Fruit fly (Drosophila melanogaster) whole organism, embryonic: ENCODE results near the gene CG33111.

Source experiments
- Atf3 ChIP-seq: fragments of 200-800 bp; sonication (Bioruptor generic); optimal IDR thresholded peaks from 3 replicates; lab custom pipeline; 2016; ENCODE audit warnings: missing biosample characterization, missing genetic modification characterization
- Atf6 ChIP-seq: fragments of 200-800 bp; sonication (Bioruptor generic); IDR thresholded peaks from 2 replicates; pipeline ENCODE4 v1.3.6; 2022; ENCODE audit warnings: missing biosample characterization, missing genetic modification characterization
- B-H1 ChIP-seq: fragments of 200-800 bp; sonication (Bioruptor generic); IDR thresholded peaks from 3 replicates; pipeline ENCODE4 v1.3.6; 2022; ENCODE audit warnings: missing biosample characterization, missing genetic modification characterization
- CG10209 ChIP-seq: fragments of 200-800 bp; sonication (Bioruptor generic); optimal IDR thresholded peaks from 3 replicates; lab custom pipeline; 2017; ENCODE audit warnings: missing biosample characterization, mild to moderate bottlenecking, missing genetic modification characterization, missing genetic modification reagents
- CG1024 ChIP-seq: fragments of 200-800 bp; sonication (Bioruptor generic); IDR thresholded peaks from 2 replicates; pipeline ENCODE4 v1.3.6; 2022; ENCODE audit warnings: missing biosample characterization, missing genetic modification characterization
- CG10431 ChIP-seq: fragments of 200-800 bp; sonication (Bioruptor generic); optimal IDR thresholded peaks from 3 replicates; lab custom pipeline; 2018; ENCODE audit warnings: missing biosample characterization, mild to moderate bottlenecking, missing genetic modification characterization
- CG10979 ChIP-seq: fragments of 200-800 bp; sonication (Bioruptor generic); optimal IDR thresholded peaks from 2 replicates; lab custom pipeline; 2018; ENCODE audit warnings: missing biosample characterization, mild to moderate bottlenecking, missing genetic modification characterization, moderate library complexity
- CG11247 ChIP-seq: fragments of 200-800 bp; sonication (Bioruptor generic); IDR thresholded peaks from 2 replicates; pipeline ENCODE4 v1.3.6; 2022; ENCODE audit warnings: missing biosample characterization, missing genetic modification characterization
- CG11696 ChIP-seq: fragments of 200-800 bp; sonication (Bioruptor generic); IDR thresholded peaks from 2 replicates; pipeline ENCODE4 v1.3.6; 2022; ENCODE audit warnings: missing biosample characterization, missing genetic modification characterization
- CG12236 ChIP-seq: fragments of 200-800 bp; sonication (Bioruptor generic); optimal IDR thresholded peaks from 2 replicates; lab custom pipeline; 2016; ENCODE audit warnings: missing biosample characterization, missing genetic modification characterization
- CG13624 ChIP-seq: fragments of 200-800 bp; sonication (Bioruptor generic); optimal IDR thresholded peaks from 2 replicates; lab custom pipeline; 2016; ENCODE audit warnings: missing biosample characterization, missing genetic modification characterization
- CG16815 ChIP-seq: fragments of 200-800 bp; sonication (Bioruptor generic); optimal IDR thresholded peaks from 3 replicates; lab custom pipeline; 2017; ENCODE audit warnings: missing biosample characterization, mild to moderate bottlenecking, missing genetic modification characterization
- CG17186 ChIP-seq: fragments of 200-800 bp; sonication (Bioruptor generic); optimal IDR thresholded peaks from 3 replicates; lab custom pipeline; 2017; ENCODE audit warnings: missing biosample characterization, missing genetic modification reagents, missing genetic modification characterization
- CG2889 ChIP-seq: fragments of 200-800 bp; sonication (Bioruptor generic); IDR thresholded peaks from 3 replicates; pipeline ENCODE4 v1.3.6; 2022; ENCODE audit warnings: missing biosample characterization, missing genetic modification characterization
- CG31365 ChIP-seq: fragments of 200-800 bp; sonication (Bioruptor generic); optimal IDR thresholded peaks from 2 replicates; lab custom pipeline; 2018; ENCODE audit warnings: missing biosample characterization, mild to moderate bottlenecking, missing genetic modification characterization
- CG31441 ChIP-seq: fragments of 200-800 bp; sonication (Bioruptor generic); IDR thresholded peaks from 2 replicates; pipeline ENCODE4 v1.3.6; 2022; ENCODE audit warnings: missing biosample characterization, missing genetic modification characterization
- CG4282 ChIP-seq: fragments of 200-800 bp; sonication (Bioruptor generic); optimal IDR thresholded peaks from 2 replicates; lab custom pipeline; 2016; ENCODE audit warnings: missing biosample characterization, missing genetic modification characterization
- CG4404 ChIP-seq: fragments of 200-800 bp; sonication (Bioruptor generic); IDR thresholded peaks from 2 replicates; pipeline ENCODE4 v1.3.6; 2022; ENCODE audit warnings: missing biosample characterization, missing genetic modification characterization
- CG7786 ChIP-seq: fragments of 200-800 bp; sonication (Bioruptor generic); optimal IDR thresholded peaks from 2 replicates; lab custom pipeline; 2016; ENCODE audit warnings: missing biosample characterization, missing genetic modification characterization
- CG8281 ChIP-seq: fragments of 200-800 bp; sonication (Bioruptor generic); optimal IDR thresholded peaks from 2 replicates; lab custom pipeline; 2018; ENCODE audit warnings: missing biosample characterization, mild to moderate bottlenecking, missing genetic modification characterization, moderate library complexity
- CG8944 ChIP-seq: fragments of 200-800 bp; sonication (Bioruptor generic); optimal IDR thresholded peaks from 3 replicates; lab custom pipeline; 2016; ENCODE audit warnings: missing biosample characterization, missing genetic modification characterization
- Chrac-16 ChIP-seq: fragments of 200-800 bp; sonication (Bioruptor generic); optimal IDR thresholded peaks from 3 replicates; lab custom pipeline; 2016; ENCODE audit warnings: missing biosample characterization, missing genetic modification characterization
- Dad ChIP-seq: fragments of 200-800 bp; sonication (Bioruptor generic); optimal IDR thresholded peaks from 3 replicates; lab custom pipeline; 2016; ENCODE audit warnings: missing biosample characterization, missing genetic modification characterization
- Dek ChIP-seq: fragments of 200-800 bp; sonication (Bioruptor generic); optimal IDR thresholded peaks from 3 replicates; lab custom pipeline; 2019; ENCODE audit warnings: missing biosample characterization, mild to moderate bottlenecking, missing genetic modification characterization, moderate library complexity
- Doc3 ChIP-seq: fragments of 200-800 bp; sonication (Bioruptor generic); IDR thresholded peaks from 3 replicates; pipeline ENCODE4 v1.3.6; 2022; ENCODE audit warnings: missing biosample characterization, missing genetic modification characterization; ENCODE audit not compliant: partially characterized antibody
- Jarid2 ChIP-seq: fragments of 200-800 bp; sonication (Bioruptor generic); optimal IDR thresholded peaks from 3 replicates; lab custom pipeline; 2017; ENCODE audit warnings: mild to moderate bottlenecking, missing biosample characterization, missing genetic modification reagents, missing genetic modification characterization
- Mrtf ChIP-seq: fragments of 200-800 bp; sonication (Bioruptor generic); IDR thresholded peaks from 3 replicates; pipeline ENCODE4 v1.3.6; 2022; ENCODE audit warnings: missing biosample characterization, missing genetic modification characterization
- Optix ChIP-seq: fragments of 200-800 bp; sonication (Bioruptor generic); IDR thresholded peaks from 3 replicates; pipeline ENCODE4 v1.3.6; 2022; ENCODE audit warnings: missing biosample characterization, missing genetic modification characterization
- Ravus ChIP-seq: fragments of 200-800 bp; sonication (Bioruptor generic); IDR thresholded peaks from 2 replicates; pipeline ENCODE4 v1.3.6; 2022; ENCODE audit warnings: missing biosample characterization, missing genetic modification characterization
- Ssrp ChIP-seq: fragments of 200-800 bp; sonication (Bioruptor generic); optimal IDR thresholded peaks from 2 replicates; lab custom pipeline; 2018; ENCODE audit warnings: missing biosample characterization, mild to moderate bottlenecking, missing genetic modification characterization, moderate library complexity
- Stat92E ChIP-seq, 3 experiments: fragments of >200 bp in 2 of 3; fragments of 200-800 bp in 1 of 3; sonication (Bioruptor generic) in 1 of 3; optimal IDR thresholded peaks; 2 replicates each; lab custom pipeline; 2017 to 2019; ENCODE audit warnings: missing biosample characterization in 3 of 3, missing genetic modification characterization in 3 of 3, mild to moderate bottlenecking in 1 of 3, moderate library complexity in 1 of 3
- ap ChIP-seq: fragments of 200-800 bp; sonication (Bioruptor generic); IDR thresholded peaks from 2 replicates; pipeline ENCODE4 v1.3.6; 2022; ENCODE audit warnings: missing biosample characterization, missing genetic modification characterization
- bcd ChIP-seq: fragments of 200-800 bp; sonication (Bioruptor generic); optimal IDR thresholded peaks from 2 replicates; lab custom pipeline; 2017; ENCODE audit warnings: missing biosample characterization, mild to moderate bottlenecking, missing genetic modification characterization
- bsh ChIP-seq, 2 experiments: fragments of 200-800 bp; sonication (Bioruptor generic); optimal IDR thresholded peaks; 2 replicates each; lab custom pipeline; 2017 to 2018; ENCODE audit warnings: mild to moderate bottlenecking in 2 of 2, missing biosample characterization in 2 of 2, missing genetic modification characterization in 2 of 2, moderate library complexity in 1 of 2
- corto ChIP-seq: fragments of 200-800 bp; sonication (Bioruptor generic); optimal IDR thresholded peaks from 2 replicates; lab custom pipeline; 2016; ENCODE audit warnings: missing biosample characterization, mild to moderate bottlenecking, missing genetic modification characterization, moderate library complexity
- dan ChIP-seq: fragments of 200-800 bp; sonication (Bioruptor generic); IDR thresholded peaks from 2 replicates; pipeline ENCODE4 v1.3.6; 2022; ENCODE audit warnings: missing biosample characterization, missing genetic modification characterization
- gsb ChIP-seq: fragments of 200-800 bp; sonication (Bioruptor generic); IDR thresholded peaks from 2 replicates; pipeline ENCODE4 v1.3.6; 2022; ENCODE audit warnings: missing biosample characterization, missing genetic modification characterization
- gsb-n ChIP-seq: fragments of 200-800 bp; sonication (Bioruptor generic); optimal IDR thresholded peaks from 3 replicates; lab custom pipeline; 2018; ENCODE audit warnings: missing biosample characterization, mild to moderate bottlenecking, missing genetic modification characterization
- hb ChIP-seq: fragments of 200-800 bp; sonication (Bioruptor generic); IDR thresholded peaks from 3 replicates; pipeline ENCODE4 v1.3.6; 2022; ENCODE audit warnings: missing biosample characterization, missing genetic modification characterization; ENCODE audit not compliant: partially characterized antibody
- her ChIP-seq: fragments of 200-800 bp; sonication (Bioruptor generic); optimal IDR thresholded peaks from 2 replicates; lab custom pipeline; 2016; ENCODE audit warnings: missing biosample characterization, missing genetic modification characterization
- inv ChIP-seq: fragments of 200-800 bp; sonication (Bioruptor generic); IDR thresholded peaks from 2 replicates; pipeline ENCODE4 v1.3.6; 2022; ENCODE audit warnings: missing biosample characterization, missing genetic modification characterization; ENCODE audit not compliant: partially characterized antibody
- lmd ChIP-seq: fragments of 200-800 bp; sonication (Bioruptor generic); IDR thresholded peaks from 2 replicates; pipeline ENCODE4 v1.3.6; 2022; ENCODE audit warnings: missing biosample characterization, missing genetic modification characterization
- nerfin-1 ChIP-seq: fragments of 200-800 bp; sonication (Bioruptor generic); optimal IDR thresholded peaks from 3 replicates; lab custom pipeline; 2019; ENCODE audit warnings: missing biosample characterization, mild to moderate bottlenecking, missing genetic modification characterization, moderate library complexity
- pan ChIP-seq, 4 experiments: fragments of >200 bp in 3 of 4; fragments of 200-800 bp in 1 of 4; sonication (Bioruptor generic) in 1 of 4; optimal IDR thresholded peaks in 3 of 4; IDR thresholded peaks in 1 of 4; 2 replicates each; pipeline versions ENCODE4 v1.3.6 to Lab custom; 2017 to 2022; ENCODE audit warnings: missing biosample characterization in 2 of 4, missing genetic modification characterization in 2 of 4, mixed read lengths in 1 of 4
- pzg ChIP-seq: fragments of 200-800 bp; sonication (Bioruptor generic); optimal IDR thresholded peaks from 3 replicates; lab custom pipeline; 2018; ENCODE audit warnings: missing biosample characterization, mild to moderate bottlenecking, missing genetic modification characterization, moderate library complexity
- salm ChIP-seq: fragments of 200-800 bp; sonication (Bioruptor generic); optimal IDR thresholded peaks from 2 replicates; lab custom pipeline; 2018; ENCODE audit warnings: missing biosample characterization, mild to moderate bottlenecking, missing genetic modification characterization
- stc ChIP-seq: fragments of 200-800 bp; sonication (Bioruptor generic); IDR thresholded peaks from 2 replicates; pipeline ENCODE4 v1.3.6; 2022; ENCODE audit warnings: missing biosample characterization, missing genetic modification characterization
- tio ChIP-seq: fragments of 200-800 bp; sonication (Bioruptor generic); optimal IDR thresholded peaks from 2 replicates; lab custom pipeline; 2017; ENCODE audit warnings: missing biosample characterization, missing genetic modification characterization, inconsistent platforms
- tx ChIP-seq: fragments of 200-800 bp; sonication (Bioruptor generic); optimal IDR thresholded peaks from 2 replicates; lab custom pipeline; 2016; ENCODE audit warnings: missing biosample characterization, missing genetic modification characterization
- unc-4 ChIP-seq: fragments of 200-800 bp; sonication (Bioruptor generic); IDR thresholded peaks from 2 replicates; pipeline ENCODE4 v1.3.6; 2022; ENCODE audit warnings: missing biosample characterization, missing genetic modification characterization; ENCODE audit not compliant: partially characterized antibody
- z ChIP-seq: fragments of 200-800 bp; sonication (Bioruptor generic); IDR thresholded peaks from 3 replicates; pipeline ENCODE4 v1.3.6; 2022; ENCODE audit warnings: missing biosample characterization, missing genetic modification characterization

Gene CG33111

DNA sequence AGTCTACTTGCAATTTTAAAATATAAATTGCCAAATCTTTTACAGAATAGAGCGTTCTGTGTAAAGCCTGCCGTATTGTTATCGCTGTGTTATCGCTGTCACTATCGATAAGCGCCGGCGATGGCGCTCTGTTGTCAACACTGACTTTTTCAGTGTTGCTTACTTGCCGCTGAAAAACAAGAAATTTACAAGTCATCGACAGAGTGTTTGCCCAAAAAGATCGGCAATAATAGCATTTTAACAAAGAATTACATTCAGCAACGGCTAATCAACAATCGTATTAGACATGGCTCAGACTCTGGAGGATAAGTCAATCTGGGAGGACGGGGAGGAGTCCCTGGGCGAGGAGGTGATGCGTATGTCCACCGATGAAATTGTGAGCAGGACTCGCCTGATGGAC, 66.3 kb downstream of the CG33111 start, which contains the start of the genes RanBP3 and Rpt5 (continued):
- TF ChIP-seq unc-4 (peak; percentile 82), Ravus (no peak), nerfin-1 (tag; lab: Kevin White, UChicago) (peak; percentile 9), pan (optimal IDR thresholded peaks at IDR 0.05; lab: Kevin White, UChicago) (no peak), pan (GFP tag; optimal IDR thresholded peaks at IDR 0.05 in 1 of 2, IDR thresholded peaks at IDR 0.05 in 1 of 2) (no peak), CG4404 (GFP tag; lab: Robert Waterston, UW) (no peak), stc (GFP tag; lab: Robert Waterston, UW) (no peak), CG10431 (GFP tag; lab: Kevin White, UChicago) (no peak), ap (no peak), CG8944 (GFP tag; lab: Kevin White, UChicago) (peak; percentile 26), salm (tag; lab: Kevin White, UChicago) (no peak), Chrac-16 (GFP tag; lab: Kevin White, UChicago) (peak; percentile 34), CG10209 (GFP tag; lab: Kevin White, UChicago) (peak; percentile 55), pzg (GFP tag; lab: Kevin White, UChicago) (peak; percentile 89), CG8281 (tag; lab: Kevin White, UChicago) (no peak), CG2889 (GFP tag; lab: Robert Waterston, UW) (no peak), CG4282 (peak; percentile 31), Ssrp (tag; lab: Kevin White, UChicago) (no peak), bsh (GFP tag; optimal IDR thresholded peaks at IDR 0.05; lab: Kevin White, UChicago) (peak in 1 of 2 experiments; percentile 9), CG12236 (GFP tag; lab: Kevin White, UChicago) (no peak), gsb-n (no peak), inv (GFP tag; lab: Robert Waterston, UW) (peak; percentile 70), Stat92E (GFP tag; optimal IDR thresholded peaks at IDR 0.05; lab: Kevin White, UChicago) (peak in 1 of 3 experiments; percentile 2), bcd (GFP tag; lab: Kevin White, UChicago) (no peak), gsb (GFP tag; lab: Robert Waterston, UW) (no peak), dan (GFP tag; lab: Robert Waterston, UW) (no peak), CG31365 (tag; lab: Kevin White, UChicago) (no peak), Jarid2 (GFP tag; lab: Kevin White, UChicago) (no peak), CG16815 (no peak), CG31441 (GFP tag; lab: Robert Waterston, UW) (no peak), Doc3 (peak; percentile 66), B-H1 (GFP tag; lab: Robert Waterston, UW) (no peak), CG1024 (GFP tag; lab: Robert Waterston, UW) (no peak), tx (peak; percentile 44), CG13624 (peak; percentile 70), Optix (GFP tag; lab: Robert Waterston, UW) (no peak), hb (peak; percentile 78), Dek (no peak), CG17186 (GFP tag; lab: Kevin White, UChicago) (peak; percentile 69), Mrtf (GFP tag; lab: Robert Waterston, UW) (no peak), CG7786 (GFP tag; lab: Kevin White, UChicago) (peak; percentile 65), tio (GFP tag; lab: Kevin White, UChicago) (no peak), CG10979 (tag; lab: Kevin White, UChicago) (peak; percentile 32), z (GFP tag; lab: Robert Waterston, UW) (no peak), Atf3 (GFP tag; lab: Kevin White, UChicago) (no peak), her (GFP tag; lab: Kevin White, UChicago) (peak; percentile 59), CG11696 (GFP tag; lab: Robert Waterston, UW) (no peak), corto (GFP tag; lab: Kevin White, UChicago) (peak; percentile 32), lmd (peak; percentile 8; the same call in 1 of the 2 replicates), Atf6 (no peak), CG11247 (GFP tag; lab: Robert Waterston, UW) (peak; percentile 65; the same call in 1 of the 2 replicates), Dad (GFP tag; lab: Kevin White, UChicago) (peak; percentile 45)
